Fruit fly (Drosophila melanogaster): ENCODE results near the gene Uqcc1.
A peak's percentile ranks its signal among the peaks of the same experiment; 100 is the strongest.

Gene Uqcc1

DNA sequence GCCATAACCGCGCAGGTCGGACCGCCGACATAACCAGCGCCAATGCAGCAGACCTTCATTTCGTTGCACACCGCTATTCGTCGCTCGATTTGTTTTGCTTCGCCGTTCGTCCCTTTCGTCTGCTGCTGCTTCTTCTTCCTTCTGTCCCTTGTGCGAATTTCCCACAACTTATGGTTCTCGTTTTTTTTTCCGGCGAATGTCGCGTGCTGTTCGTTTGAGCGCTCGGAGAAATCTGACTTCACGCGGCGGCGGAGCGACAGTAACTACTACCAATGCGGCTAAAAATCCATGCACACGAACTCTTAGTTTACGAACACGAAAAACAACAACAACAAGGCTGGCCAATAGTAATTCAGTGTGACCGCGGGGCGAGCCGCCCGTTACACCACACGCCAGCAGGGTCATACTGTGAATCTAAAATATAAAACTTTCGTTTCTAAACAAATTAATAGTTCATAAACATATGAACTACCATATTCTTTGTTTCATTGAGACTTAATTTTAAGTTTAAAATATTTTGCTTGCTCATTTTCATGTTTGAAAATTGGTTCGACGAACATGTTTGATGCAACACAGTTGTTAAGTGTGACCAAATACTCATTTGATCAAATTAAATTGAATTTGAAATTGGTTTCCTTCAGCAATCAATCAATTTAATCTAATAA lies 6.7 kb upstream of the Uqcc1 start, which contains the start of gene sgl (continued):
- TF ChIP-seq dati (GFP tag; IDR thresholded peaks at IDR 0.05) (no peak), CG3726 (GFP tag; IDR thresholded peaks at IDR 0.05) (no peak), CG4820 (GFP tag; optimal IDR thresholded peaks at IDR 0.05) (no peak), Neu2 (GFP tag; optimal IDR thresholded peaks at IDR 0.05; ENCODE audit: borderline replicate concordance) (no peak), Lpt (GFP tag; optimal IDR thresholded peaks at IDR 0.05) (no peak), Lhr (GFP tag; optimal IDR thresholded peaks at IDR 0.05) (peak; percentile 98), Jarid2 (GFP tag; optimal IDR thresholded peaks at IDR 0.05) (peak; percentile 100), mam (GFP tag; optimal IDR thresholded peaks at IDR 0.05) (peak; percentile 14), D19A (tag; optimal IDR thresholded peaks at IDR 0.05) (peak; percentile 11), kni (GFP tag; optimal IDR thresholded peaks at IDR 0.05) (peak; percentile 68), CG34224 (GFP tag; IDR thresholded peaks at IDR 0.05; ENCODE audit: partially characterized antibody) (peak; percentile 72; the same call in 2 of the 3 replicates), CG34376 (GFP tag; optimal IDR thresholded peaks at IDR 0.05) (peak; percentile 77), Dfd (GFP tag; optimal IDR thresholded peaks at IDR 0.05) (no peak), CG15696 (tag; optimal IDR thresholded peaks at IDR 0.05) (peak; percentile 7), nmo (GFP tag; optimal IDR thresholded peaks at IDR 0.05) (peak; percentile 23), ara (GFP tag; IDR thresholded peaks at IDR 0.05) (peak; percentile 41; the same call in 1 of the 2 replicates), CG8924 (tag; optimal IDR thresholded peaks at IDR 0.05) (peak; percentile 36), CG15479 (GFP tag; optimal IDR thresholded peaks at IDR 0.05) (peak; percentile 42), CG11085 (GFP tag; IDR thresholded peaks at IDR 0.05) (no peak), zen2 (GFP tag; IDR thresholded peaks at IDR 0.05; ENCODE audit: partially characterized antibody) (no peak), ind (GFP tag; optimal IDR thresholded peaks at IDR 0.05) (no peak), ase (GFP tag; IDR thresholded peaks at IDR 0.05) (no peak), mirr (GFP tag; optimal IDR thresholded peaks at IDR 0.05) (peak; percentile 34), Sin3A (optimal IDR thresholded peaks at IDR 0.05) (peak; percentile 20), slbo (GFP tag; IDR thresholded peaks at IDR 0.05) (peak; percentile 48), CG4360 (GFP tag; IDR thresholded peaks at IDR 0.05) (peak; percentile 80), CG3281 (GFP tag; optimal IDR thresholded peaks at IDR 0.05) (peak; percentile 39), CG4424 (GFP tag; optimal IDR thresholded peaks at IDR 0.05) (peak; percentile 19), Eip74EF (GFP tag; optimal IDR thresholded peaks at IDR 0.05) (peak in 1 of 2 experiments; percentile 4), grn (GFP tag; optimal IDR thresholded peaks at IDR 0.05) (no peak), NfI (GFP tag; optimal IDR thresholded peaks at IDR 0.05) (peak; percentile 14), Hr39 (optimal IDR thresholded peaks at IDR 0.05) (no peak), CG10543 (GFP tag; optimal IDR thresholded peaks at IDR 0.05) (peak; percentile 89), GATAe (GFP tag; conservative IDR thresholded peaks at IDR 0.05) (no peak), Drgx (GFP tag; IDR thresholded peaks at IDR 0.05) (peak; percentile 72), sob (GFP tag; IDR thresholded peaks at IDR 0.05) (peak; percentile 63; the same call in 1 of the 2 replicates), NFAT (GFP tag; IDR thresholded peaks at IDR 0.05) (peak; percentile 64; the same call in 1 of the 2 replicates), Mad (GFP tag; optimal IDR thresholded peaks at IDR 0.05) (peak; percentile 62), CG11456 (GFP tag; IDR thresholded peaks at IDR 0.05) (peak; percentile 66; the same call in 2 of the 3 replicates), CG7271 (tag; optimal IDR thresholded peaks at IDR 0.05) (no peak), gem (tag; optimal IDR thresholded peaks at IDR 0.05) (no peak), Antp (GFP tag; optimal IDR thresholded peaks at IDR 0.05) (peak; percentile 35), CG9727 (GFP tag; optimal IDR thresholded peaks at IDR 0.05) (no peak), CG31441 (GFP tag; IDR thresholded peaks at IDR 0.05) (no peak), CG32532 (GFP tag; IDR thresholded peaks at IDR 0.05) (peak; percentile 41), lbe (GFP tag; optimal IDR thresholded peaks at IDR 0.05) (no peak), CG18619 (GFP tag; optimal IDR thresholded peaks at IDR 0.05) (no peak), sd (tag; optimal IDR thresholded peaks at IDR 0.05) (no peak), luna (GFP tag; optimal IDR thresholded peaks at IDR 0.05) (peak; percentile 19), stc (GFP tag; IDR thresholded peaks at IDR 0.05) (peak; percentile 60; the same call in 1 of the 2 replicates)
